Fruit fly (Drosophila melanogaster) whole organism, embryonic: Measurements from ENCODE around the gene Ser.

ENCODE experiments used
- Adf1 ChIP-seq: fragments of 200-800 bp; sonication (Bioruptor generic); IDR thresholded peaks from 2 replicates; pipeline ENCODE4 v1.3.6; 2022; ENCODE audit warnings: missing biosample characterization, missing genetic modification characterization
- Awh ChIP-seq: fragments of 200-800 bp; sonication (Bioruptor generic); IDR thresholded peaks from 2 replicates; pipeline ENCODE4, ENCODE4 v1.3.6; 2022; ENCODE audit warnings: missing biosample characterization, missing genetic modification characterization
- CG10209 ChIP-seq: fragments of 200-800 bp; sonication (Bioruptor generic); optimal IDR thresholded peaks from 3 replicates; lab custom pipeline; 2017; ENCODE audit warnings: missing biosample characterization, mild to moderate bottlenecking, missing genetic modification characterization, missing genetic modification reagents
- CG10366 ChIP-seq: fragments of 200-800 bp; sonication (Bioruptor generic); IDR thresholded peaks from 2 replicates; pipeline ENCODE4 v1.3.6; 2022; ENCODE audit warnings: missing biosample characterization, missing genetic modification characterization
- CG11093 ChIP-seq: fragments of 200-800 bp; sonication (Bioruptor generic); IDR thresholded peaks from 3 replicates; pipeline ENCODE4 v1.3.6; 2022; ENCODE audit warnings: missing biosample characterization, missing genetic modification characterization
- CG13296 ChIP-seq: fragments of 200-800 bp; sonication (Bioruptor generic); optimal IDR thresholded peaks from 3 replicates; lab custom pipeline; 2018; ENCODE audit warnings: missing biosample characterization, mild to moderate bottlenecking, missing genetic modification characterization
- CG13894 ChIP-seq: fragments of 200-800 bp; sonication (Bioruptor generic); optimal IDR thresholded peaks from 3 replicates; lab custom pipeline; 2018; ENCODE audit warnings: missing biosample characterization, mild to moderate bottlenecking, missing genetic modification characterization, moderate library complexity
- CG14710 ChIP-seq: fragments of 200-800 bp; sonication (Bioruptor generic); optimal IDR thresholded peaks from 3 replicates; lab custom pipeline; 2019; ENCODE audit warnings: missing biosample characterization, mild to moderate bottlenecking, missing genetic modification characterization, moderate library complexity
- CG1529 ChIP-seq: fragments of 200-800 bp; sonication (Bioruptor generic); optimal IDR thresholded peaks from 3 replicates; lab custom pipeline; 2018; ENCODE audit warnings: missing biosample characterization, missing genetic modification characterization
- CG15514 ChIP-seq: fragments of 200-800 bp; sonication (Bioruptor generic); optimal IDR thresholded peaks from 3 replicates; lab custom pipeline; 2017; ENCODE audit warnings: missing biosample characterization, missing genetic modification characterization, mild to moderate bottlenecking, moderate library complexity, missing genetic modification reagents
- CG1647 ChIP-seq: fragments of 200-800 bp; sonication (Bioruptor generic); optimal IDR thresholded peaks from 3 replicates; lab custom pipeline; 2016; ENCODE audit warnings: missing biosample characterization, missing genetic modification characterization
- CG17361 ChIP-seq: fragments of 200-800 bp; sonication (Bioruptor generic); IDR thresholded peaks from 3 replicates; pipeline ENCODE4 v1.3.6; 2022; ENCODE audit warnings: missing biosample characterization, missing genetic modification characterization
- CG17802 ChIP-seq: fragments of 200-800 bp; sonication (Bioruptor generic); optimal IDR thresholded peaks from 2 replicates; lab custom pipeline; 2018; ENCODE audit warnings: missing biosample characterization, mild to moderate bottlenecking, missing genetic modification characterization, moderate library complexity
- CG18262 ChIP-seq: fragments of 200-800 bp; optimal IDR thresholded peaks from 3 replicates; lab custom pipeline; 2019; ENCODE audit warnings: missing biosample characterization, mild to moderate bottlenecking, missing genetic modification characterization, moderate library complexity
- CG1832 ChIP-seq: fragments of 200-800 bp; sonication (Bioruptor generic); optimal IDR thresholded peaks from 2 replicates; lab custom pipeline; 2017; ENCODE audit warnings: missing biosample characterization, mild to moderate bottlenecking, missing genetic modification characterization, inconsistent platforms
- CG3065 ChIP-seq: fragments of 200-800 bp; sonication (Bioruptor generic); optimal IDR thresholded peaks from 2 replicates; lab custom pipeline; 2016; ENCODE audit warnings: missing biosample characterization, missing genetic modification characterization
- CG43689 ChIP-seq: fragments of 200-800 bp; sonication (Bioruptor generic); IDR thresholded peaks from 2 replicates; pipeline ENCODE4 v1.3.6; 2022; ENCODE audit warnings: missing biosample characterization, missing genetic modification characterization
- CG5245 ChIP-seq: fragments of 200-800 bp; sonication (Bioruptor generic); optimal IDR thresholded peaks from 3 replicates; lab custom pipeline; 2016; ENCODE audit warnings: missing biosample characterization, missing genetic modification characterization
- CG7357 ChIP-seq: fragments of 200-800 bp; sonication (Bioruptor generic); IDR thresholded peaks from 3 replicates; pipeline ENCODE4 v1.3.6; 2022; ENCODE audit warnings: missing biosample characterization, missing genetic modification characterization
- CG8290 ChIP-seq, 3 experiments: fragments of 200-800 bp; sonication (Bioruptor generic); optimal IDR thresholded peaks; 2 replicates each; lab custom pipeline; 2016 to 2019; ENCODE audit warnings: missing biosample characterization in 3 of 3, missing genetic modification characterization in 3 of 3, mild to moderate bottlenecking in 2 of 3, moderate library complexity in 1 of 3
- CG9437 ChIP-seq: fragments of 200-800 bp; sonication (Bioruptor generic); optimal IDR thresholded peaks from 2 replicates; lab custom pipeline; 2018; ENCODE audit warnings: missing biosample characterization, mild to moderate bottlenecking, missing genetic modification characterization
- CG9797 ChIP-seq: fragments of 200-800 bp; sonication (Bioruptor generic); optimal IDR thresholded peaks from 3 replicates; lab custom pipeline; 2018; ENCODE audit warnings: missing biosample characterization, mild to moderate bottlenecking, missing genetic modification characterization
- Dek ChIP-seq: fragments of 200-800 bp; sonication (Bioruptor generic); optimal IDR thresholded peaks from 3 replicates; lab custom pipeline; 2019; ENCODE audit warnings: missing biosample characterization, mild to moderate bottlenecking, missing genetic modification characterization, moderate library complexity
- Ets97D ChIP-seq: fragments of 200-800 bp; sonication (Bioruptor generic); optimal IDR thresholded peaks from 3 replicates; lab custom pipeline; 2016; ENCODE audit warnings: missing biosample characterization, missing genetic modification characterization
- Kr ChIP-seq: fragments of 200-800 bp; sonication (Bioruptor generic); optimal IDR thresholded peaks from 2 replicates; lab custom pipeline; 2017; ENCODE audit warnings: missing biosample characterization, mild to moderate bottlenecking, missing genetic modification characterization
- Lpt ChIP-seq: fragments of >200 bp; optimal IDR thresholded peaks from 2 replicates; lab custom pipeline; 2018; ENCODE audit warnings: missing biosample characterization, missing genetic modification characterization
- Nf-YB ChIP-seq: fragments of 200-800 bp; sonication (Bioruptor generic); optimal IDR thresholded peaks from 3 replicates; lab custom pipeline; 2019; ENCODE audit warnings: missing biosample characterization, mild to moderate bottlenecking, missing genetic modification characterization, moderate library complexity
- Sry-β ChIP-seq: fragments of 200-800 bp; sonication (Bioruptor generic); optimal IDR thresholded peaks from 2 replicates; lab custom pipeline; 2018; ENCODE audit warnings: missing biosample characterization, mild to moderate bottlenecking, missing genetic modification characterization, moderate library complexity
- bigmax ChIP-seq: fragments of 200-800 bp; sonication (Bioruptor generic); optimal IDR thresholded peaks from 2 replicates; lab custom pipeline; 2018; ENCODE audit warnings: missing biosample characterization, mild to moderate bottlenecking, missing genetic modification characterization
- bowl ChIP-seq: fragments of 200-800 bp; sonication (Bioruptor generic); IDR thresholded peaks from 2 replicates; pipeline ENCODE4 v1.3.6; 2022; ENCODE audit warnings: missing biosample characterization, missing genetic modification characterization
- btn ChIP-seq: fragments of 200-800 bp; sonication (Bioruptor generic); optimal IDR thresholded peaks from 2 replicates; lab custom pipeline; 2016; ENCODE audit warnings: missing biosample characterization, missing genetic modification characterization
- cato ChIP-seq: fragments of 200-800 bp; sonication (Bioruptor generic); optimal IDR thresholded peaks from 2 replicates; lab custom pipeline; 2016; ENCODE audit warnings: missing biosample characterization, missing genetic modification characterization, borderline replicate concordance
- cg ChIP-seq: fragments of 200-800 bp; sonication (Bioruptor generic); optimal IDR thresholded peaks from 3 replicates; lab custom pipeline; 2019; ENCODE audit warnings: missing biosample characterization, mild to moderate bottlenecking, missing genetic modification characterization, moderate library complexity
- chif ChIP-seq, 2 experiments: fragments of 200-800 bp; sonication (Bioruptor generic); optimal IDR thresholded peaks; 3 replicates each; lab custom pipeline; 2016; ENCODE audit warnings: missing biosample characterization in 2 of 2, missing genetic modification characterization in 2 of 2
- chinmo ChIP-seq: fragments of 200-800 bp; sonication (Bioruptor generic); IDR thresholded peaks from 4 replicates; pipeline ENCODE4 v1.3.6; 2022; ENCODE audit warnings: missing biosample characterization, missing genetic modification characterization; ENCODE audit not compliant: partially characterized antibody
- cwo ChIP-seq: fragments of 200-800 bp; sonication (Bioruptor generic); optimal IDR thresholded peaks from 3 replicates; lab custom pipeline; 2017; ENCODE audit warnings: missing biosample characterization, missing genetic modification characterization, mild to moderate bottlenecking, moderate library complexity, missing genetic modification reagents
- esg ChIP-seq: fragments of 200-800 bp; sonication (Bioruptor generic); conservative IDR thresholded peaks from 2 replicates; pipeline ENCODE4 v1.3.6; 2022; ENCODE audit warnings: missing biosample characterization, missing genetic modification characterization
- exex ChIP-seq: fragments of 200-800 bp; sonication (Bioruptor generic); optimal IDR thresholded peaks from 4 replicates; lab custom pipeline; 2018; ENCODE audit warnings: missing biosample characterization, mild to moderate bottlenecking, missing genetic modification characterization, moderate library complexity
- gfzf ChIP-seq: fragments of 200-800 bp; sonication (Bioruptor generic); optimal IDR thresholded peaks from 2 replicates; lab custom pipeline; 2016; ENCODE audit warnings: missing biosample characterization, mild to moderate bottlenecking, missing genetic modification characterization, moderate library complexity
- ken ChIP-seq: fragments of 200-800 bp; sonication (Bioruptor generic); IDR thresholded peaks from 3 replicates; pipeline ENCODE4 v1.3.6; 2022; ENCODE audit warnings: missing biosample characterization, missing genetic modification characterization
- nerfin-1 ChIP-seq: fragments of 200-800 bp; sonication (Bioruptor generic); optimal IDR thresholded peaks from 3 replicates; lab custom pipeline; 2019; ENCODE audit warnings: missing biosample characterization, mild to moderate bottlenecking, missing genetic modification characterization, moderate library complexity
- org-1 ChIP-seq: fragments of 200-800 bp; sonication (Bioruptor generic); optimal IDR thresholded peaks from 2 replicates; lab custom pipeline; 2017; ENCODE audit warnings: missing biosample characterization, missing genetic modification characterization
- pzg ChIP-seq: fragments of 200-800 bp; sonication (Bioruptor generic); optimal IDR thresholded peaks from 3 replicates; lab custom pipeline; 2018; ENCODE audit warnings: missing biosample characterization, mild to moderate bottlenecking, missing genetic modification characterization, moderate library complexity
- rib ChIP-seq: fragments of 200-800 bp; sonication (Bioruptor generic); IDR thresholded peaks from 2 replicates; pipeline ENCODE4 v1.3.6; 2022; ENCODE audit warnings: missing biosample characterization, missing genetic modification characterization
- schlank ChIP-seq: fragments of 200-800 bp; sonication (Bioruptor generic); optimal IDR thresholded peaks from 2 replicates; lab custom pipeline; 2018; ENCODE audit warnings: missing biosample characterization, mild to moderate bottlenecking, missing genetic modification characterization
- sim ChIP-seq: fragments of 200-800 bp; sonication (Bioruptor generic); IDR thresholded peaks from 2 replicates; pipeline ENCODE4 v1.3.6; 2022; ENCODE audit warnings: missing biosample characterization, missing genetic modification characterization
- trh ChIP-seq: fragments of 200-800 bp; sonication (Bioruptor generic); optimal IDR thresholded peaks from 2 replicates; lab custom pipeline; 2016; ENCODE audit warnings: missing biosample characterization, missing genetic modification characterization
- vnd ChIP-seq: fragments of 200-800 bp; sonication (Bioruptor generic); IDR thresholded peaks from 3 replicates; pipeline ENCODE4 v1.3.6; 2022; ENCODE audit warnings: missing biosample characterization, missing genetic modification characterization; ENCODE audit not compliant: partially characterized antibody
- zfh1 ChIP-seq: fragments of 200-800 bp; sonication (Bioruptor generic); IDR thresholded peaks from 3 replicates; pipeline ENCODE4 v1.3.6; 2022; ENCODE audit warnings: missing biosample characterization, missing genetic modification characterization

Gene Ser

DNA sequence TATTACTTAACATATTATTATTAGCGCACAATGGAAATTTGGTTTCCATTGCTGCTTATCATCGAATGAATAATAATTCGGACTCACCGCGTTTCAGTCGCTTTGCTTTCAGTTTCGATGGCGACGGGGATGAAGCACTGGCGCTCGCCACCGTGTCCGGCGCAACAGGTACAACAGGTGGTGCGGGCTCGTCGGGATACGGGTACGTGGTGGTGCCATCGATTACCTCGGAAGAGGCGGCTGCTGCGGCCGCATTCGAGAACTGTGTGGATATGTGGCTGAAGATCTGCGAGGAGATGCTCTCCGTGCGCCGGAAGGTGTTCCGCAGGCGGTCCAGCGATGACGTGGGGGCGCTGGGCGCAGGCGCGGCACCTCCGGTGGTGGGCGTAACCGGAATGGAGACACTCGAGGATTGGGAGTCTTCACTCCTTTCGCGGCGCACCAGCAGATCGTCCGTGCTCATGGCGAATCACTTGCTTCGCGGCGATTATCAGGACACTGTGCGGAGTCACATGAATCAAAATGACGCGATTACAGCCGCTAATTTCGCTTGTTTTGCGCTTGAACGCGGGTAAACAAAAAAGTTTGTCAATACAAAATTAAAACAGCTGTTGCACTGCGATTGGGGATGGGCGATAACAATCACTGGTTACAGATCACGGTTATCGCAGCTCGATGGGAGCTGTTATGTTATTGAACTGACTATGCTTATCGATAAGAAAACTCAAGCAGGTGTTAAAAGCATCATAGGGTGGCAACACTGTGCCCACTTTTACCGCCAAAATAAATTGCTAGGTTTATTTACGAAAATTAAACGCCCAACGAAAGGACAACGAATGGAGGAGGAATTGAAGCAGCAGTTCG is 44.6 kb upstream of the Ser start, which contains the start of the genes CG31064 and PolA2 (continued):
- TF ChIP-seq chinmo (GFP tag; lab: Robert Waterston, UW) (peak; percentile 95), rib (GFP tag; lab: Robert Waterston, UW) (no peak), Kr (GFP tag; lab: Kevin White, UChicago) (no peak), Ets97D (GFP tag; lab: Kevin White, UChicago) (peak; percentile 50), CG1832 (GFP tag; lab: Kevin White, UChicago) (no peak), vnd (GFP tag; lab: Robert Waterston, UW) (peak; percentile 80), CG8290 (GFP tag; optimal IDR thresholded peaks at IDR 0.05; lab: Kevin White, UChicago) (no peak), CG8290 (tag; optimal IDR thresholded peaks at IDR 0.05; lab: Kevin White, UChicago) (no peak), Lpt (GFP tag; lab: Kevin White, UChicago) (no peak), exex (tag; lab: Kevin White, UChicago) (no peak), CG9437 (no peak), CG13894 (no peak), Adf1 (no peak), esg (no peak), org-1 (GFP tag; lab: Kevin White, UChicago) (no peak), CG13296 (GFP tag; lab: Kevin White, UChicago) (no peak), CG1529 (GFP tag; lab: Kevin White, UChicago) (no peak), CG18262 (tag; lab: Kevin White, UChicago) (no peak), Dek (no peak), bowl (GFP tag; lab: Robert Waterston, UW) (no peak), bigmax (GFP tag; lab: Kevin White, UChicago) (no peak), CG5245 (GFP tag; lab: Kevin White, UChicago) (no peak), gfzf (GFP tag; lab: Kevin White, UChicago) (peak; percentile 29), CG3065 (GFP tag; lab: Kevin White, UChicago) (no peak), chif (GFP tag; optimal IDR thresholded peaks at IDR 0.05; lab: Kevin White, UChicago) (no peak), CG14710 (tag; lab: Kevin White, UChicago) (peak; percentile 76), sim (no peak), CG17802 (tag; lab: Kevin White, UChicago) (no peak), CG11093 (GFP tag; lab: Robert Waterston, UW) (no peak), pzg (GFP tag; lab: Kevin White, UChicago) (peak; percentile 95), ken (GFP tag; lab: Robert Waterston, UW) (no peak), CG15514 (GFP tag; lab: Kevin White, UChicago) (peak; percentile 88), CG43689 (no peak), trh (GFP tag; lab: Kevin White, UChicago) (no peak), Sry-β (no peak), cg (no peak), CG10209 (no peak), CG17361 (no peak), CG7357 (GFP tag; lab: Robert Waterston, UW) (no peak), nerfin-1 (peak; percentile 11), cato (GFP tag; lab: Kevin White, UChicago) (no peak), schlank (tag; lab: Kevin White, UChicago) (no peak), cwo (GFP tag; lab: Kevin White, UChicago) (no peak), Awh (GFP tag; lab: Robert Waterston, UW) (no peak), CG9797 (GFP tag; lab: Kevin White, UChicago) (peak; percentile 40), CG1647 (no peak), Nf-YB (GFP tag; lab: Kevin White, UChicago) (no peak), btn (no peak), CG10366 (GFP tag; lab: Robert Waterston, UW) (no peak), zfh1 (no peak)
